Worm (Caenorhabditis elegans) whole organism, early embryonic: Measurements from ENCODE around the gene frpr-6.

Experiments
- aly-1 ChIP-seq: sonication (generic microtip); optimal IDR thresholded peaks from 2 replicates; lab custom pipeline; 2016; ENCODE audit warnings: missing genetic modification characterization, missing compliant biosample characterization
- hmbx-1 ChIP-seq: sonication (generic microtip); optimal IDR thresholded peaks from 2 replicates; lab custom pipeline; 2016; ENCODE audit warnings: mild to moderate bottlenecking, missing genetic modification characterization, missing compliant biosample characterization
- scrt-1 ChIP-seq: fragments of 200-800 bp; sonication (Bioruptor generic); IDR thresholded peaks from 2 replicates; pipeline ENCODE4 v1.3.6; 2022; ENCODE audit warnings: missing genetic modification characterization, missing compliant biosample characterization
- sea-1 ChIP-seq: fragments of 200-800 bp; sonication (Bioruptor generic); conservative IDR thresholded peaks from 2 replicates; pipeline ENCODE4 v1.3.6; 2022; ENCODE audit warnings: missing genetic modification characterization, missing compliant biosample characterization

- TF ChIP-seq hmbx-1 (tag; lab: Kevin White, UChicago) (no peak), aly-1 (tag; lab: Kevin White, UChicago) (no peak), sea-1 (GFP tag; lab: Robert Waterston, UW) (no peak), scrt-1 (no peak)
Observed at ce11 chrV:9112467-9112866, 11.5 kb upstream of the frpr-6 start, which contains the start of gene F21C10.7.
